Fruit fly (Drosophila melanogaster) whole organism, prepupa: Measurements from ENCODE around the gene Kr-h2.

Experiments
- Blimp-1 ChIP-seq: fragments of 200-800 bp; sonication (Bioruptor generic); optimal IDR thresholded peaks from 3 replicates; lab custom pipeline; 2017; ENCODE audit warnings: missing biosample characterization, missing genetic modification characterization, mild to moderate bottlenecking, moderate library complexity, missing genetic modification reagents
- CG11294 ChIP-seq: fragments of 200-800 bp; sonication (Bioruptor generic); IDR thresholded peaks from 2 replicates; pipeline ENCODE4 v1.3.6; 2022; ENCODE audit warnings: missing biosample characterization, missing genetic modification characterization
- CG34406 ChIP-seq: fragments of 200-800 bp; sonication (Bioruptor generic); optimal IDR thresholded peaks from 3 replicates; lab custom pipeline; 2016; ENCODE audit warnings: missing biosample characterization, missing genetic modification characterization
- CG6163 ChIP-seq: fragments of 200-800 bp; sonication (Bioruptor generic); IDR thresholded peaks from 3 replicates; pipeline ENCODE4 v1.3.6; 2022; ENCODE audit warnings: missing biosample characterization, missing genetic modification characterization
- CG6854 ChIP-seq: fragments of 200-800 bp; sonication (Bioruptor generic); optimal IDR thresholded peaks from 2 replicates; lab custom pipeline; 2017; ENCODE audit warnings: missing biosample characterization, mild to moderate bottlenecking, missing genetic modification characterization
- CG8119 ChIP-seq: fragments of 200-800 bp; sonication (Bioruptor generic); IDR thresholded peaks from 3 replicates; pipeline ENCODE4 v1.3.6; 2022; ENCODE audit warnings: missing biosample characterization, missing genetic modification characterization
- CG9139 ChIP-seq: fragments of 200-800 bp; sonication (Bioruptor generic); optimal IDR thresholded peaks from 3 replicates; lab custom pipeline; 2017; ENCODE audit warnings: missing biosample characterization, mild to moderate bottlenecking, missing genetic modification characterization
- Gug ChIP-seq: fragments of 200-800 bp; sonication (Bioruptor generic); IDR thresholded peaks from 2 replicates; pipeline ENCODE4 v1.3.6; 2022; ENCODE audit warnings: missing biosample characterization, missing genetic modification characterization
- Hr38 ChIP-seq: sonication (Bioruptor generic); optimal IDR thresholded peaks from 2 replicates; lab custom pipeline; 2016; ENCODE audit warnings: missing biosample characterization, missing genetic modification characterization
- Sox15 ChIP-seq: fragments of 200-800 bp; sonication (Bioruptor generic); optimal IDR thresholded peaks from 3 replicates; lab custom pipeline; 2016; ENCODE audit warnings: missing biosample characterization, missing genetic modification characterization
- dac ChIP-seq: fragments of 200-800 bp; sonication (Bioruptor generic); optimal IDR thresholded peaks from 2 replicates; lab custom pipeline; 2017; ENCODE audit warnings: missing biosample characterization, mild to moderate bottlenecking, missing genetic modification characterization

- TF ChIP-seq CG8119 (GFP tag; lab: Robert Waterston, UW) (no peak), CG11294 (GFP tag; lab: Robert Waterston, UW) (no peak), CG6854 (GFP tag; lab: Kevin White, UChicago) (no peak), CG34406 (GFP tag; lab: Kevin White, UChicago) (no peak), Blimp-1 (GFP tag; lab: Kevin White, UChicago) (no peak), CG9139 (GFP tag; lab: Kevin White, UChicago) (no peak), Sox15 (GFP tag; lab: Kevin White, UChicago) (no peak), Hr38 (GFP tag; lab: Kevin White, UChicago) (no peak), CG6163 (GFP tag; lab: Robert Waterston, UW) (no peak), dac (no peak), Gug (GFP tag; lab: Robert Waterston, UW) (no peak)
Observed at dm6 chr2L:6035155-6035554, 35.6 kb upstream of the Kr-h2 start.
